Worm (Caenorhabditis elegans) whole organism, midembryonic: ENCODE data around the gene Y22D7AL.9.

Experiments used
- flt-1 ChIP-seq: fragments of 200-800 bp; sonication (Bioruptor generic); IDR thresholded peaks from 2 replicates; pipeline ENCODE4 v1.3.6; 2022; ENCODE audit warnings: missing genetic modification characterization, missing compliant biosample characterization
- klf-2 ChIP-seq: fragments of 200-800 bp; sonication (Bioruptor generic); conservative IDR thresholded peaks from 2 replicates; pipeline ENCODE4 v1.3.6; 2022; ENCODE audit warnings: missing genetic modification reagents, missing genetic modification characterization, missing compliant biosample characterization
- med-1 ChIP-seq: sonication (generic microtip); optimal IDR thresholded peaks from 2 replicates; lab custom pipeline; 2017; ENCODE audit warnings: missing genetic modification characterization, mild to moderate bottlenecking, missing compliant biosample characterization, antibody characterized with exemption, missing genetic modification reagents; ENCODE audit not compliant: insufficient read depth
- ztf-29 ChIP-seq: fragments of 200-800 bp; sonication (Bioruptor generic); IDR thresholded peaks from 2 replicates; pipeline ENCODE4 v1.3.6; 2022; ENCODE audit warnings: missing genetic modification reagents, missing genetic modification characterization, missing compliant biosample characterization

- no peak for TF ChIP-seq med-1
- TF ChIP-seq ztf-29 (GFP tag; lab: Robert Waterston, UW), result no peak
- TF ChIP-seq klf-2 (GFP tag; lab: Robert Waterston, UW), result no peak
- no peak for TF ChIP-seq flt-1 (GFP tag; lab: Robert Waterston, UW)
Measured at ce11 chrIII:1657380-1657779, 43.5 kb upstream of the Y22D7AL.9 start, which contains the start of gene cht-4.
